Fruit fly (Drosophila melanogaster): ENCODE results near the gene CG12684.

CG12684 gene

DNA sequence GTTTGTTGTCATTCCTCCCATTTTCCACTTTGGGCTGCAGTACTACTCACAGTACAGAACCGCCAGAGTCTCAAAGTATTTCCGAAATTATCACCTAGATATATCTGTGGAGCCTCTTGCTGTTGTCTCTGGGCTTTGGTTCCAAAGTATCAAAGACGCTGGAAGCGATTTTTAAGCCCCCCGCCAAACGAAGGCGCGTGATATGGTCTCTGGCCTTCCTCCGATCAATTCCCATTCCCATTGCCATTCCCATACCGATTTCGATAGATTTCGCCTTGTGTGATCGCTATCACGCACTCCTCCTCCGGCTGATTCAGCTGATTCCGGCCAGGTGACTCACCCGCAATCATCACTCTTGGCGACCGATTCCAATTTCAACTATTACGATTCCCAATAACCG is 15.9 kb upstream of the CG12684 start:
- TF ChIP-seq sens-2 (GFP tag; IDR thresholded peaks at IDR 0.05) (no peak), Med (GFP tag) (peak; percentile 48), grn (GFP tag; optimal IDR thresholded peaks at IDR 0.05) (peak; percentile 57), lab (GFP tag; optimal IDR thresholded peaks at IDR 0.05) (peak; percentile 62), CG12104 (GFP tag; optimal IDR thresholded peaks at IDR 0.05) (no peak), croc (GFP tag; conservative IDR thresholded peaks at IDR 0.05) (no peak), run (tag; optimal IDR thresholded peaks at IDR 0.05) (no peak), sug (tag; optimal IDR thresholded peaks at IDR 0.05) (peak; percentile 16), exex (tag; optimal IDR thresholded peaks at IDR 0.05) (peak; percentile 2)

DNA sequence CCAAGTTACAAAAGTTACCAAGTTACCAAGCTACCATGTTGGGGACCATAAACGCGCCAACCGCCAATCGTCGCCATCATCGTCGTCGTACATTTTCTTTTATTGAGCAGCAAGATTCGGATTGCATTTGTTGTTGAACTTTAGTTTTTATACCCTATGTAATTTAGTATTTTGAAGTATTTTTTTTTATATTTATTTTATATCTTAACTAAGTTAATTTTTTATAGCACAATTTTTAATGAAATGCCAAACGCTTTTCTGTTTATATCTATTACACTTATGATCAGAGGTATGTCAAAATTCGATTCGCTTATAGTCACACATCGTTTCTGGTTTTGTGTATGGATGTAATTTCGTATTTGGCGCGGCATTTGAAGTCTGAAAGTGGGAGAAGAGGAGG is 10.7 kb upstream of the CG12684 start:
- TF ChIP-seq CG6689 (GFP tag; IDR thresholded peaks at IDR 0.05) = no peak
- 0 out of 3 replicates have a peak, but pooled peaks have one; percentile 24 for TF ChIP-seq ci (GFP tag; IDR thresholded peaks at IDR 0.05)
- TF ChIP-seq slp2 (GFP tag; optimal IDR thresholded peaks at IDR 0.05) = no peak
- no peak for TF ChIP-seq CG13775 (GFP tag; optimal IDR thresholded peaks at IDR 0.05)
- TF ChIP-seq Hr51 (GFP tag; optimal IDR thresholded peaks at IDR 0.05) = peak in 1 of 2 experiments; percentile 13
- TF ChIP-seq Poxn (GFP tag; IDR thresholded peaks at IDR 0.05) = no peak
- no peak for TF ChIP-seq Meics (GFP tag; optimal IDR thresholded peaks at IDR 0.05)
- no peak for TF ChIP-seq CG4730 (GFP tag; IDR thresholded peaks at IDR 0.05)
- peak; percentile 18 for TF ChIP-seq nmo (GFP tag; optimal IDR thresholded peaks at IDR 0.05)
- no peak for TF ChIP-seq Hr78 (GFP tag; optimal IDR thresholded peaks at IDR 0.05)
- no peak for TF ChIP-seq Tbp (GFP tag; optimal IDR thresholded peaks at IDR 0.05)
- TF ChIP-seq sens-2 (GFP tag; IDR thresholded peaks at IDR 0.05) = no peak
- TF ChIP-seq crp (GFP tag; optimal IDR thresholded peaks at IDR 0.05) = no peak
- TF ChIP-seq CG7839 (tag; optimal IDR thresholded peaks at IDR 0.05) = peak; percentile 10
- peak; percentile 14 for TF ChIP-seq CG2712 (tag; optimal IDR thresholded peaks at IDR 0.05)
- 0 out of 3 replicates have a peak, but pooled peaks have one; percentile 21 for TF ChIP-seq row (GFP tag; IDR thresholded peaks at IDR 0.05)
- no peak for TF ChIP-seq Dbx (GFP tag; IDR thresholded peaks at IDR 0.05)
- TF ChIP-seq Sox102F (GFP tag; optimal IDR thresholded peaks at IDR 0.05) = peak; percentile 39
- no peak for TF ChIP-seq Camta (GFP tag; optimal IDR thresholded peaks at IDR 0.05)
- peak in 1 of 2 experiments; percentile 1 for TF ChIP-seq bsh (GFP tag; optimal IDR thresholded peaks at IDR 0.05)
- peak; percentile 36 for TF ChIP-seq CG11504 (tag; optimal IDR thresholded peaks at IDR 0.05)
- no peak for TF ChIP-seq CG10543 (GFP tag; optimal IDR thresholded peaks at IDR 0.05)
- TF ChIP-seq pita (GFP tag; optimal IDR thresholded peaks at IDR 0.05) = no peak
- no peak for TF ChIP-seq prd (optimal IDR thresholded peaks at IDR 0.05)
- TF ChIP-seq prd (GFP tag; IDR thresholded peaks at IDR 0.05) = 0 out of 3 replicates have a peak, but pooled peaks have one; percentile 15
- TF ChIP-seq phol (tag; optimal IDR thresholded peaks at IDR 0.05) = peak; percentile 8
- no peak for TF ChIP-seq CG4854 (GFP tag; optimal IDR thresholded peaks at IDR 0.05)
- TF ChIP-seq zf30C (GFP tag; optimal IDR thresholded peaks at IDR 0.05) = no peak
- peak; percentile 35 for TF ChIP-seq gem (tag; optimal IDR thresholded peaks at IDR 0.05)
- no peak for TF ChIP-seq Lim3 (GFP tag; IDR thresholded peaks at IDR 0.05)
- no peak for TF ChIP-seq schlank (tag; optimal IDR thresholded peaks at IDR 0.05)
- no peak for TF ChIP-seq CG18262 (tag; optimal IDR thresholded peaks at IDR 0.05)
- no peak for TF ChIP-seq MESR4 (GFP tag; optimal IDR thresholded peaks at IDR 0.05)
- TF ChIP-seq grau (tag; optimal IDR thresholded peaks at IDR 0.05) = no peak
- no peak for TF ChIP-seq CG6765 (GFP tag; optimal IDR thresholded peaks at IDR 0.05)
- TF ChIP-seq CG7745 (tag; optimal IDR thresholded peaks at IDR 0.05) = no peak

Data from whole organism, embryonic.